Worm (Caenorhabditis elegans) whole organism, midembryonic: ENCODE measurements around the gene srh-180.

ENCODE experiments used
- T22C8.4 ChIP-seq: fragments of 200-800 bp; sonication (Bioruptor generic); IDR thresholded peaks from 2 replicates; pipeline ENCODE4 v1.3.6; 2022; ENCODE audit warnings: missing genetic modification characterization, missing compliant biosample characterization
- cog-1 ChIP-seq: sonication (generic microtip); optimal IDR thresholded peaks from 2 replicates; lab custom pipeline; 2016; ENCODE audit warnings: missing genetic modification characterization, missing compliant biosample characterization
- tab-1 ChIP-seq: fragments of 200-800 bp; sonication (Bioruptor generic); IDR thresholded peaks from 2 replicates; pipeline ENCODE4 v1.3.6; 2022; ENCODE audit warnings: missing genetic modification characterization, missing compliant biosample characterization

ce11 chrV:16357253-16357652, 39.9 kb downstream of the srh-180 start, which contains the start of gene pptr-1:
- TF ChIP-seq tab-1 (GFP tag; lab: Robert Waterston, UW) (no peak), T22C8.4 (GFP tag; lab: Robert Waterston, UW) (peak; percentile 22; the same call in 1 of the 2 replicates), cog-1 (no peak)
